Worm (Caenorhabditis elegans) whole organism, L1 larva: ENCODE measurements around the gene K02E11.6.

Experiments
- ceh-82 ChIP-seq, 3 experiments: fragments of 150-350 bp in 1 of 3; sonication (generic microtip) in 2 of 3; optimal IDR thresholded peaks; 2 replicates each; lab custom pipeline; 2014 to 2017; ENCODE audit warnings: missing biosample characterization in 3 of 3, missing genetic modification characterization in 3 of 3
- egl-27 ChIP-seq, 2 experiments: fragments of 150-350 bp in 1 of 2; sonication (generic microtip); optimal IDR thresholded peaks; 3 replicates each; lab custom pipeline; 2017 to 2018; ENCODE audit warnings: missing biosample characterization in 2 of 2, missing genetic modification characterization in 2 of 2, missing genetic modification reagents in 2 of 2
- elt-2 ChIP-seq: sonication (generic microtip); optimal IDR thresholded peaks from 2 replicates; lab custom pipeline; 2016; ENCODE audit warnings: missing genetic modification characterization, mild to moderate bottlenecking, inconsistent platforms, missing compliant biosample characterization, missing genetic modification reagents
- fkh-4 ChIP-seq: sonication (generic microtip); optimal IDR thresholded peaks from 2 replicates; lab custom pipeline; 2016; ENCODE audit warnings: missing compliant biosample characterization, missing genetic modification characterization, borderline replicate concordance
- lin-13 ChIP-seq: fragments of 150-350 bp; optimal IDR thresholded peaks from 2 replicates; lab custom pipeline; 2014; ENCODE audit warnings: missing biosample characterization, missing genetic modification reagents, missing genetic modification characterization
- nhr-76 ChIP-seq: sonication (generic microtip); optimal IDR thresholded peaks from 2 replicates; lab custom pipeline; 2017; ENCODE audit warnings: missing biosample characterization, missing genetic modification characterization
- pag-3 ChIP-seq: sonication (generic microtip); optimal IDR thresholded peaks from 2 replicates; lab custom pipeline; 2017; ENCODE audit warnings: missing genetic modification characterization, mild to moderate bottlenecking, missing compliant biosample characterization, antibody characterized with exemption, borderline replicate concordance; ENCODE audit not compliant: insufficient read depth

ce11 chrV:14248025-14248424 lies 577 bp upstream of the K02E11.6 start, which contains the start of gene K02E11.4:
- TF ChIP-seq egl-27 (tag; optimal IDR thresholded peaks at IDR 0.05; lab: Kevin White, UChicago): no peak
- TF ChIP-seq nhr-76: no peak
- no peak for TF ChIP-seq lin-13
- no peak for TF ChIP-seq ceh-82 (tag; optimal IDR thresholded peaks at IDR 0.05; lab: Kevin White, UChicago)
- TF ChIP-seq elt-2 (tag; lab: Kevin White, UChicago): no peak
- no peak for TF ChIP-seq pag-3 (tag; lab: Kevin White, UChicago)
- TF ChIP-seq fkh-4: no peak
